Worm (Caenorhabditis elegans) whole organism, late embryonic: ENCODE measurements around the gene srh-10.

Experiments used
- mec-3 ChIP-seq: sonication (generic microtip); optimal IDR thresholded peaks from 2 replicates; lab custom pipeline; 2016; ENCODE audit warnings: borderline replicate concordance, missing genetic modification characterization, missing compliant biosample characterization
- nfya-1 ChIP-seq: sonication (generic microtip); optimal IDR thresholded peaks from 2 replicates; lab custom pipeline; 2017; ENCODE audit warnings: missing genetic modification characterization, mild to moderate bottlenecking, missing compliant biosample characterization, antibody characterized with exemption, moderate library complexity
- rnt-1 ChIP-seq: sonication (generic microtip); optimal IDR thresholded peaks from 2 replicates; lab custom pipeline; 2016; ENCODE audit warnings: missing genetic modification characterization, missing compliant biosample characterization

- TF ChIP-seq nfya-1: no peak
- no peak for TF ChIP-seq mec-3 (tag; lab: Kevin White, UChicago)
- TF ChIP-seq rnt-1 (tag; lab: Kevin White, UChicago): no peak
Observed at ce11 chrV:6099634-6100033, 32.7 kb upstream of the srh-10 start.
